Worm (Caenorhabditis elegans) whole organism, L2 larva: ENCODE data around the gene drd-10.

Experiments used
- aly-2 ChIP-seq: fragments of 150-350 bp; optimal IDR thresholded peaks from 2 replicates; lab custom pipeline; 2014; ENCODE audit warnings: missing biosample characterization, missing genetic modification characterization
- nhr-237 ChIP-seq: fragments of 150-350 bp; optimal IDR thresholded peaks from 2 replicates; lab custom pipeline; 2014; ENCODE audit warnings: missing biosample characterization, missing genetic modification characterization

DNA sequence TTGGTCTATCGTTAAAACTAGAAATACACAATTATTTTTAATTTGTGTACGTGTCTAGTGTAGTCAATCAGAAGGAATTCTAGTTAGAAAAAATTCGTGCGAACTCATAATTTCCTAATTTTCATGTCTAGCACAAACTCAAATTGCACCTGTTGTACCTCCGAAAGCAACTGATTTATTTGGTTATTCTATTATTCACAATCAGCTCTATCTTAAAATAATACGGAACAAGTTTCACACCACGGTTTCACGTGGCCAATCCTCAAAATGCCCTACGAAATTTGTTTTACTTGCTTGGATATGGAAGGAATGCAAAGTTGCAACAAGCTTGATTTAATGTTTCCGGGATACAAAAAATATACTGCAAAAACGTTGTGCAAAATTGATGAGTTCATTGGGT, 5.2 kb downstream of the drd-10 start, which contains the start of gene srw-127:
- TF ChIP-seq aly-2 (tag; lab: Kevin White, UChicago) (no peak), nhr-237 (tag; lab: Kevin White, UChicago) (no peak)
